Worm (Caenorhabditis elegans) whole organism, young adult: ENCODE measurements around the gene smim-14.
"Not testable (repeated sequence)": the region's sequence is repeated elsewhere in the genome, so short reads cannot be mapped to it uniquely, and the experiment has no call there.

Experiments
- B0019.2 ChIP-seq: fragments of 200-800 bp; sonication (Bioruptor generic); conservative IDR thresholded peaks from 2 replicates; pipeline ENCODE4 v1.3.6; 2022; ENCODE audit warnings: missing genetic modification reagents, missing genetic modification characterization, missing compliant biosample characterization
- C06A6.2 ChIP-seq: fragments of 200-800 bp; sonication (Bioruptor generic); conservative IDR thresholded peaks from 2 replicates; pipeline ENCODE4 v1.3.6; 2022; ENCODE audit warnings: missing genetic modification characterization, missing compliant biosample characterization
- C17E4.6 ChIP-seq: fragments of 200-800 bp; sonication (Bioruptor generic); IDR thresholded peaks from 2 replicates; pipeline ENCODE4 v1.3.6; 2022; ENCODE audit warnings: missing genetic modification reagents, missing genetic modification characterization, missing compliant biosample characterization
- D2030.7 ChIP-seq: fragments of 200-800 bp; sonication (Bioruptor generic); IDR thresholded peaks from 2 replicates; pipeline ENCODE4 v1.3.6; 2022; ENCODE audit warnings: missing genetic modification reagents, missing genetic modification characterization, missing compliant biosample characterization
- F10E7.11 ChIP-seq: sonication (generic microtip); optimal IDR thresholded peaks from 2 replicates; lab custom pipeline; 2017; ENCODE audit warnings: mild to moderate bottlenecking, missing genetic modification characterization, moderate library complexity, missing compliant biosample characterization
- F22D6.2 ChIP-seq: sonication (generic microtip); optimal IDR thresholded peaks from 2 replicates; lab custom pipeline; 2016; ENCODE audit warnings: mild to moderate bottlenecking, missing genetic modification characterization, missing compliant biosample characterization
- F49E8.2 ChIP-seq: sonication (generic microtip); optimal IDR thresholded peaks from 3 replicates; lab custom pipeline; 2017; ENCODE audit warnings: missing genetic modification characterization, mild to moderate bottlenecking, missing compliant biosample characterization, antibody characterized with exemption, moderate library complexity; ENCODE audit not compliant: insufficient read depth
- F55B11.4 ChIP-seq: sonication (generic microtip); optimal IDR thresholded peaks from 2 replicates; lab custom pipeline; 2016; ENCODE audit warnings: missing compliant biosample characterization, missing genetic modification characterization, borderline replicate concordance; ENCODE audit not compliant: insufficient read depth
- Y53G8AR.9 ChIP-seq: fragments of 200-800 bp; sonication (Bioruptor generic); conservative IDR thresholded peaks from 2 replicates; pipeline ENCODE4 v1.3.6; 2022; ENCODE audit warnings: missing genetic modification reagents, missing genetic modification characterization, missing compliant biosample characterization
- Y79H2A.3 ChIP-seq: fragments of 200-800 bp; sonication (Bioruptor generic); conservative IDR thresholded peaks from 2 replicates; pipeline ENCODE4 v1.3.6; 2022; ENCODE audit warnings: missing genetic modification reagents, missing genetic modification characterization, missing compliant biosample characterization
- Y95B8A.8 ChIP-seq: fragments of 200-800 bp; sonication (Bioruptor generic); IDR thresholded peaks from 2 replicates; pipeline ENCODE4 v1.3.6; 2022; ENCODE audit warnings: missing genetic modification reagents, missing genetic modification characterization, missing compliant biosample characterization
- aptf-2 ChIP-seq: fragments of 200-800 bp; sonication (Bioruptor generic); conservative IDR thresholded peaks from 2 replicates; pipeline ENCODE4 v1.3.6; 2022; ENCODE audit warnings: missing genetic modification reagents, missing genetic modification characterization, missing compliant biosample characterization
- atf-7 ChIP-seq: sonication (generic microtip); optimal IDR thresholded peaks from 2 replicates; lab custom pipeline; 2017; ENCODE audit warnings: mild to moderate bottlenecking, missing genetic modification characterization, missing compliant biosample characterization
- bed-2 ChIP-seq: fragments of 200-800 bp; sonication (Bioruptor generic); IDR thresholded peaks from 2 replicates; pipeline ENCODE4 v1.3.6; 2022; ENCODE audit warnings: missing genetic modification reagents, missing genetic modification characterization, missing compliant biosample characterization
- ccch-3 ChIP-seq: fragments of 200-800 bp; sonication (Bioruptor generic); optimal IDR thresholded peaks from 2 replicates; lab custom pipeline; 2018; ENCODE audit warnings: mild to moderate bottlenecking, missing genetic modification characterization, missing compliant biosample characterization
- cebp-2 ChIP-seq: fragments of 200-800 bp; sonication (Bioruptor generic); IDR thresholded peaks from 2 replicates; pipeline ENCODE4 v1.3.6; 2022; ENCODE audit warnings: missing genetic modification characterization, missing compliant biosample characterization
- ceh-91 ChIP-seq: fragments of 200-800 bp; sonication (Bioruptor generic); IDR thresholded peaks from 2 replicates; pipeline ENCODE4 v1.3.6; 2022; ENCODE audit warnings: missing genetic modification reagents, missing genetic modification characterization, missing compliant biosample characterization
- hsf-1 ChIP-seq: fragments of 200-800 bp; sonication (Bioruptor generic); IDR thresholded peaks from 2 replicates; pipeline ENCODE4 v1.3.6; 2022; ENCODE audit warnings: missing genetic modification reagents, missing genetic modification characterization, missing compliant biosample characterization
- let-526 ChIP-seq: fragments of 200-800 bp; sonication (Bioruptor generic); IDR thresholded peaks from 2 replicates; pipeline ENCODE4 v1.3.6; 2022; ENCODE audit warnings: missing genetic modification reagents, missing genetic modification characterization, missing compliant biosample characterization
- let-607 ChIP-seq, 2 experiments: fragments of 200-800 bp in 1 of 2; sonication (Bioruptor generic) in 1 of 2; sonication (generic microtip) in 1 of 2; optimal IDR thresholded peaks; 2 replicates each; lab custom pipeline; 2016 to 2018; ENCODE audit warnings: mild to moderate bottlenecking in 2 of 2, missing compliant biosample characterization in 2 of 2, missing genetic modification characterization in 2 of 2, moderate library complexity in 2 of 2, missing genotype in 1 of 2
- madf-10 ChIP-seq: sonication (generic microtip); optimal IDR thresholded peaks from 2 replicates; lab custom pipeline; 2016; ENCODE audit warnings: mild to moderate bottlenecking, missing genetic modification characterization, missing compliant biosample characterization
- madf-6 ChIP-seq: fragments of 200-800 bp; sonication (Bioruptor generic); IDR thresholded peaks from 2 replicates; pipeline ENCODE4 v1.3.6; 2022; ENCODE audit warnings: missing genetic modification reagents, missing genetic modification characterization, missing compliant biosample characterization
- nfyb-1 ChIP-seq: fragments of 200-800 bp; sonication (Bioruptor generic); IDR thresholded peaks from 2 replicates; pipeline ENCODE4 v1.3.6; 2022; ENCODE audit warnings: missing genetic modification reagents, missing genetic modification characterization, missing compliant biosample characterization
- nhr-27 ChIP-seq: fragments of 200-800 bp; sonication (Bioruptor generic); optimal IDR thresholded peaks from 2 replicates; lab custom pipeline; 2018; ENCODE audit warnings: mild to moderate bottlenecking, missing genetic modification characterization, moderate library complexity, missing compliant biosample characterization
- repo-1 ChIP-seq: sonication (generic microtip); optimal IDR thresholded peaks from 2 replicates; lab custom pipeline; 2017; ENCODE audit warnings: mild to moderate bottlenecking, missing genetic modification characterization, missing compliant biosample characterization
- sea-2 ChIP-seq: fragments of 200-800 bp; sonication (Bioruptor generic); IDR thresholded peaks from 2 replicates; pipeline ENCODE4 v1.3.6; 2022; ENCODE audit warnings: missing genetic modification characterization, missing compliant biosample characterization
- snpc-3.4 ChIP-seq: sonication (generic microtip); optimal IDR thresholded peaks from 2 replicates; lab custom pipeline; 2017; ENCODE audit warnings: missing genetic modification characterization, mild to moderate bottlenecking, missing compliant biosample characterization, antibody characterized with exemption, moderate library complexity, missing genotype, missing genetic modification reagents
- zfh-2 ChIP-seq: fragments of 200-800 bp; sonication (Bioruptor generic); conservative IDR thresholded peaks from 2 replicates; pipeline ENCODE4 v1.3.6; 2022; ENCODE audit warnings: missing genetic modification reagents, missing genetic modification characterization, missing compliant biosample characterization
- ztf-18 ChIP-seq: sonication (generic microtip); optimal IDR thresholded peaks from 2 replicates; lab custom pipeline; 2016; ENCODE audit warnings: missing genotype, mild to moderate bottlenecking, missing genetic modification characterization, missing compliant biosample characterization
- ztf-22 ChIP-seq: fragments of 200-800 bp; sonication (Bioruptor generic); optimal IDR thresholded peaks from 2 replicates; lab custom pipeline; 2018; ENCODE audit warnings: mild to moderate bottlenecking, missing genetic modification characterization, moderate library complexity, missing compliant biosample characterization
- ztf-25 ChIP-seq: fragments of 200-800 bp; sonication (Bioruptor generic); IDR thresholded peaks from 2 replicates; pipeline ENCODE4 v1.3.6; 2022; ENCODE audit warnings: missing genetic modification reagents, missing genetic modification characterization, missing compliant biosample characterization
- ztf-3 ChIP-seq: fragments of 200-800 bp; sonication (Bioruptor generic); optimal IDR thresholded peaks from 2 replicates; lab custom pipeline; 2018; ENCODE audit warnings: mild to moderate bottlenecking, missing genetic modification characterization, missing compliant biosample characterization
- ztf-6 ChIP-seq: fragments of 200-800 bp; sonication (Bioruptor generic); IDR thresholded peaks from 2 replicates; pipeline ENCODE4 v1.3.6; 2022; ENCODE audit warnings: missing genetic modification reagents, missing genetic modification characterization, missing compliant biosample characterization

The smim-14 gene

DNA sequence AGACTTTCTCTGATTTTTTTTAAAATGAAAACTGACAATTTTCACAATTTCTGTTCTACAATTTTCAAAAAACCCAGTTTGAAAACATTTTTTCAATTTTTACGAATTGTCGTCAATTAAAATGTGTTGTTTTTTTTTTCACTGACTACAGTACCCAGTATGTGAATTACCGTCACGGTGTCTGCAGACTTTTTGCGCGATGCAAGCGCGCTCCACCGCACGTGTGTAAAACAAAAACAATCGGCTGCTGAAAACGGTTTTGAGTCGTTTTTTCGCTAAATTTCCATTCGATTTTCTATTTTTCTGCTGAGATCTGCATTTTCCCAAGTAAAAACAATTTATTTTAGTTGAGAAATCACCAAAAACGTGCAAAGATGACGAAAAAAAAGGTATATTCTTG lies 13.3 kb downstream of the smim-14 start (continued):
- 0 out of 2 replicates have a peak, but pooled peaks have one; percentile 62 for TF ChIP-seq cebp-2
- TF ChIP-seq C06A6.2 (GFP tag; lab: Robert Waterston, UW): peak; percentile 94
- no peak for TF ChIP-seq ccch-3
- peak; percentile 92 for TF ChIP-seq F22D6.2
- peak; percentile 91 to 95 for TF ChIP-seq let-607 (tag; optimal IDR thresholded peaks at IDR 0.05; lab: Kevin White, UChicago)
- peak; percentile 87 for TF ChIP-seq madf-6
- peak; percentile 75 for TF ChIP-seq snpc-3.4
- TF ChIP-seq Y53G8AR.9 (GFP tag; lab: Robert Waterston, UW): peak; percentile 96
- TF ChIP-seq ceh-91 (GFP tag; lab: Robert Waterston, UW): peak; percentile 93
- 0 out of 2 replicates have a peak, but pooled peaks have one; percentile 65 for TF ChIP-seq sea-2 (GFP tag; lab: Robert Waterston, UW)
- TF ChIP-seq F49E8.2: peak; percentile 83
- TF ChIP-seq ztf-18 (tag; lab: Kevin White, UChicago): peak; percentile 91
- TF ChIP-seq let-526 (GFP tag; lab: Robert Waterston, UW): peak; percentile 90
- peak; percentile 82 for TF ChIP-seq atf-7 (tag; lab: Kevin White, UChicago)
- peak; percentile 84 for TF ChIP-seq Y95B8A.8 (GFP tag; lab: Robert Waterston, UW)
- TF ChIP-seq nhr-27 (tag; lab: Kevin White, UChicago): no peak
- peak; percentile 77 for TF ChIP-seq F10E7.11
- TF ChIP-seq D2030.7: peak; percentile 90
- TF ChIP-seq B0019.2: peak; percentile 85
- peak; percentile 60 for TF ChIP-seq ztf-22 (GFP tag; lab: Kevin White, UChicago)
- no peak for TF ChIP-seq F55B11.4 (tag; lab: Kevin White, UChicago)
- peak; percentile 89 for TF ChIP-seq madf-10 (tag; lab: Kevin White, UChicago)
- TF ChIP-seq Y79H2A.3 (GFP tag; lab: Robert Waterston, UW): no peak
- peak; percentile 33; the same call in 1 of the 2 replicates for TF ChIP-seq ztf-6
- TF ChIP-seq ztf-3 (GFP tag; lab: Kevin White, UChicago): peak; percentile 82
- 0 out of 2 replicates have a peak, but pooled peaks have one; percentile 52 for TF ChIP-seq bed-2
- no peak for TF ChIP-seq zfh-2 (GFP tag; lab: Robert Waterston, UW)
- TF ChIP-seq ztf-25 (GFP tag; lab: Robert Waterston, UW): no peak
- peak; percentile 73 for TF ChIP-seq hsf-1 (GFP tag; lab: Robert Waterston, UW)

DNA sequence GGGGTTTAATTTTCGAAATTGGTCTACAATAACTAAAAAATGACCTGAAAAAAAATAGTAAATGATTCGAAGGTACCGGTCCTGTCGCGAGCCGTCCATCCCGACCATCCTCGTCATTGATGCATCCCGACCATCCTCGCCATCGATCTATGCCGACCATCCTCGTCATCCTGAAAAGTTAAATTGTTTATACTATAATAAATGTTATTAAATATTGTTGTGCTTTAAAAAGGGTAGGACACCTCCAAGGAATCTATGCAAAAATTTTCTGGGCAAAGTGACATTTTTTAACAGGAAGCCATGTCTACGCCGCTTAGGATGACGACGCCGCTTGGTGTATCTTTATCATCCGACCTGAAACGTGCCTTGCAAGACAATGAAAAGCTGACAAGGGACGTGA lies 15.5 kb downstream of the smim-14 start, which contains the start of gene C34C12.1:
C34C12.1 (plus strand) TSS at position 301 of the 400 bp plus-strand sequence.
- TF ChIP-seq aptf-2; repo-1 (tag; lab: Kevin White, UChicago); C17E4.6 (GFP tag; lab: Robert Waterston, UW): not testable (repeated sequence)
- TF ChIP-seq, all 124 proteins: peak for 0; not testable (repeated sequence) for 124

DNA sequence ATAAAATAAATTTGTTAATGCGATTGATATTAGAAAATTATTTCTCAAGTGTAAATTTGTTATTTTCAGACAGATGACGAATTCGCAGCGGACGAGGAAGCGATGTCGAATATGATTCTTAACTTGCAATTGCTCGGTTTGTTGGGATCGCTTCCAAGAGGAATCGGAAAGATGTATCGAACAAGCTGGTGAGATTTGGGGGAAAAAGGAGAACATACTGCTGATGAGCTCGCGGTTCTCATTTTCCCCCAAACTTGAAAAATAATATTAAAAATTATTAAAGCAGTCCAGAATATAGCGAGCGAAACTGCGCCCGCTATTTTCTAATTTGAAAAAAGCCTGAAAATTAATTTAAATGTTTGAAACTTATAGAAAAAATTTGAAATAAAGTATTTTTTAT lies 16.1 kb downstream of the smim-14 start, which contains the start of gene C34C12.2:
C34C12.2 (plus strand) TSS at position 301 of the 400 bp plus-strand sequence.
- TF ChIP-seq nfyb-1; ztf-6; repo-1 (tag; lab: Kevin White, UChicago): not testable (repeated sequence)
- TF ChIP-seq, all 124 proteins: peak for 0; not testable (repeated sequence) for 124
